Worm (Caenorhabditis elegans) whole organism, L4 larva: Measurements from ENCODE around the gene F17C11.2.

Experiments used
- aly-2 ChIP-seq: sonication (generic microtip); optimal IDR thresholded peaks from 2 replicates; lab custom pipeline; 2018; ENCODE audit warnings: missing biosample characterization, missing genetic modification characterization
- ama-1 ChIP-seq: fragments of 150-350 bp; optimal IDR thresholded peaks from 2 replicates; lab custom pipeline; 2014; ENCODE audit warnings: inconsistent platforms, mixed read lengths
- lin-15B ChIP-seq: fragments of 150-350 bp; sonication (generic microtip); optimal IDR thresholded peaks from 3 replicates; lab custom pipeline; 2014; ENCODE audit warnings: missing biosample characterization, missing genetic modification characterization
- lin-29 ChIP-seq: fragments of 200-800 bp; sonication (Bioruptor generic); IDR thresholded peaks from 2 replicates; pipeline ENCODE4 v1.3.6; 2022; ENCODE audit warnings: missing genetic modification reagents, missing genetic modification characterization, missing compliant biosample characterization

DNA sequence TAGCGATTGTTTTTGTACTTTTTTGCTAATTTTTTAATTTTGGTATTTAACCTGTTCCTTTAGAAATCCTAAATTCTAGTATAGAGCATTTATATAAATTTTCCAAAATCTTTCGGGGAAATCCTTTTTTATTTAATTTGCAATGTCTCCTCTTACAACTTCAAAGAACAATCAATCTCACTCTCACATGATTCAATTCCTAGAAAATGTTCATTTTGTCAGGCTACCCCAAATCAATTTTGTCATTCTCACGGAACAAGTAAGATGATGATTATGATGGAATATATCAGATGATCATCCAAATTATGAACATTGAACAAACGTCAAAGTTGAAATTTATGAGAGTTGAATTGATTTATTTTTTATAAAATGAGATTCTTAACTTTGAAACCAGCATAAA is 10.7 kb upstream of the F17C11.2 start:
- TF ChIP-seq aly-2 (tag; lab: Kevin White, UChicago), result no peak
- no peak for TF ChIP-seq lin-29
- no peak for TF ChIP-seq ama-1 (lab: Kevin White, UChicago)
- TF ChIP-seq lin-15B (tag; lab: Kevin White, UChicago), result no peak
